Worm (Caenorhabditis elegans): ENCODE results near the gene Y38E10A.34.

DNA sequence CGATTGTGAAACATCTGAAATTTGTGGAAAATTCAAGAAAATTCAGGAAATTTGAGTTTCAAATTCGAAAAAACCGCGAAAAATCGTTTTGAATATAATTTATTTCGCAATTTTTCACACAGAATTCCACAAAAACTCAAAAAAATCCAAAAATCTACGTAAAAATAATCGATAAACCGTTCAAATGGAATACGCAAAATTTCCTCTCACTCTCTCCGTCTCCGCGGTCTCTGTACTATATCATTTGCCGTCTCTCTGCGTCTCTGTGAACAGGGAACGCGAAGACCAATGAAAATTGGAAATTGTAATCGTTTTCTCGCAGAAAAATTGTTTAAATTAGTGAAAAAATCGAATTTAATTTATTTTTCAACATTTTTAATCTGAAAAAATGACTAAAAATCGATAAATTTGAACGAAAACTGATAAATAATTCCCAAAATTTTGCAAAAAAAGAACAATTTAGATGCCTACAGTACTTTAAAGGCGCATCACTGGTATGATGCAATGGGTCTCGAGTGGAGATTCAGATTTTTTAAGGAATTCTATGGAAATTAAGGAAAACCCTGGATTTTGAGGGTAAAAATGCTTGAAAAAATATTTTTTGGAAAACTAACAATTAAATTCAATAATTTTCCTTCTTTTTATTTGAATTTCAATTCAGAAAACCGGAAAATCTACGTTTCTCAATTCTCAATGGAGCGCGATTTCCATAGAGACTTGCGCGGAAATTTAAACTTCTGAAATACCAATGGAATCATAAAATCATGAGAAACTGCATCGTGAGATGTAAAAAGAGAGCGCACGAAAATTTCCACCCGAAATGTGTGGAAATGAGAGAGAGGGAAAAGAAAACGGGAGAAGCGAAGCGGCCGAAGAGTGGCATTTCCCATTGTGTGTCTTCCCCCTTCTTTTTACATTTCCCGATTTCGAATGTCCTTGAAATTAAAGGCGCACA, 27.0 kb upstream of the Y38E10A.34 start, which contains the start of the genes ceh-100 and lips-15:
- no peak for TF ChIP-seq W03F9.2 (tag; optimal IDR thresholded peaks at IDR 0.05)
- no peak for TF ChIP-seq dao-5 (tag; optimal IDR thresholded peaks at IDR 0.05)
